Worm (Caenorhabditis elegans) whole organism, young adult: ENCODE results near the gene srw-99.

Source experiments
- F37B4.10 ChIP-seq: fragments of 200-800 bp; sonication (Bioruptor generic); IDR thresholded peaks from 2 replicates; pipeline ENCODE4 v1.3.6; 2022; ENCODE audit warnings: missing genetic modification characterization, missing compliant biosample characterization
- ama-1 ChIP-seq, 3 experiments: fragments of 150-350 bp in 1 of 3; sonication (generic microtip) in 2 of 3; optimal IDR thresholded peaks; 2 replicates each; lab custom pipeline; 2014 to 2018; ENCODE audit warnings: missing biosample characterization in 2 of 3, missing genetic modification characterization in 2 of 3, missing genetic modification reagents in 2 of 3
- dpl-1 ChIP-seq: fragments of 150-350 bp; optimal IDR thresholded peaks from 2 replicates; lab custom pipeline; 2014; ENCODE audit warnings: missing biosample characterization, missing genetic modification reagents, missing genetic modification characterization
- egrh-3 ChIP-seq: fragments of 200-800 bp; sonication (Bioruptor generic); IDR thresholded peaks from 2 replicates; pipeline ENCODE4 v1.3.6; 2022; ENCODE audit warnings: missing genetic modification reagents, missing genetic modification characterization, missing compliant biosample characterization
- gei-17 ChIP-seq: fragments of 200-800 bp; sonication (Bioruptor generic); optimal IDR thresholded peaks from 2 replicates; lab custom pipeline; 2018; ENCODE audit warnings: mild to moderate bottlenecking, missing genetic modification characterization, missing compliant biosample characterization
- him-1 ChIP-seq: sonication (generic microtip); optimal IDR thresholded peaks from 2 replicates; lab custom pipeline; 2016; ENCODE audit warnings: missing genotype, missing genetic modification reagents, missing genetic modification characterization, missing compliant biosample characterization
- lsl-1 ChIP-seq: fragments of 200-800 bp; sonication (Bioruptor generic); optimal IDR thresholded peaks from 2 replicates; lab custom pipeline; 2018; ENCODE audit warnings: mild to moderate bottlenecking, missing genetic modification characterization, moderate library complexity, missing compliant biosample characterization
- nhr-90 ChIP-seq: sonication (generic microtip); optimal IDR thresholded peaks from 2 replicates; lab custom pipeline; 2016; ENCODE audit warnings: missing genotype, mild to moderate bottlenecking, missing genetic modification characterization, missing compliant biosample characterization
- pha-4 ChIP-seq: fragments of 150-350 bp; sonication (generic microtip); optimal IDR thresholded peaks from 2 replicates; lab custom pipeline; 2014; ENCODE audit warnings: missing biosample characterization, missing genetic modification reagents, missing genetic modification characterization
- tbp1 ChIP-seq: fragments of 200-800 bp; sonication (Bioruptor generic); optimal IDR thresholded peaks from 2 replicates; lab custom pipeline; 2018; ENCODE audit warnings: mild to moderate bottlenecking, missing genetic modification characterization, missing compliant biosample characterization
- unc-130 ChIP-seq: sonication (generic microtip); optimal IDR thresholded peaks from 2 replicates; lab custom pipeline; 2016; ENCODE audit warnings: missing genetic modification reagents, missing genetic modification characterization, missing compliant biosample characterization

- no peak for TF ChIP-seq egrh-3 (GFP tag; lab: Robert Waterston, UW)
- no peak for TF ChIP-seq dpl-1 (GFP tag; lab: Kevin White, UChicago)
- TF ChIP-seq ama-1 (optimal IDR thresholded peaks at IDR 0.05; lab: Kevin White, UChicago), result no peak
- TF ChIP-seq ama-1 (GFP tag; optimal IDR thresholded peaks at IDR 0.05; lab: Kevin White, UChicago), result no peak
- no peak for TF ChIP-seq him-1 (tag; lab: Kevin White, UChicago)
- no peak for TF ChIP-seq pha-4 (tag; lab: Kevin White, UChicago)
- TF ChIP-seq F37B4.10 (GFP tag; lab: Robert Waterston, UW), result no peak
- TF ChIP-seq lsl-1 (GFP tag; lab: Kevin White, UChicago), result no peak
- no peak for TF ChIP-seq unc-130 (GFP tag; lab: Kevin White, UChicago)
- TF ChIP-seq nhr-90 (tag; lab: Kevin White, UChicago), result no peak
- TF ChIP-seq gei-17 (GFP tag; lab: Kevin White, UChicago), result no peak
- no peak for TF ChIP-seq tbp1 (GFP tag; lab: Kevin White, UChicago)
These were observed 30.3 kb upstream of the srw-99 start, which contains the start of gene srw-98 for ce11 chrV:1678228-1678627.
